Worm (Caenorhabditis elegans): ENCODE results near the gene cids-1.

- TF ChIP-seq nhr-10 (tag; optimal IDR thresholded peaks at IDR 0.05) = no peak
- no peak for TF ChIP-seq ztf-11 (tag; optimal IDR thresholded peaks at IDR 0.05)
- TF ChIP-seq aly-2 (tag; optimal IDR thresholded peaks at IDR 0.05) = no peak
- TF ChIP-seq madf-9 (GFP tag; conservative IDR thresholded peaks at IDR 0.05) = no peak
- no peak for TF ChIP-seq nhr-42 (GFP tag; IDR thresholded peaks at IDR 0.05)
- no peak for TF ChIP-seq nhr-11 (tag; optimal IDR thresholded peaks at IDR 0.05)
- no peak for TF ChIP-seq ama-1 (optimal IDR thresholded peaks at IDR 0.05)
- TF ChIP-seq D1046.2 (GFP tag; IDR thresholded peaks at IDR 0.05) = no peak
- no peak for TF ChIP-seq unc-62 (GFP tag; optimal IDR thresholded peaks at IDR 0.05 in 1 of 2)
- no peak for TF ChIP-seq unc-62 (tag; optimal IDR thresholded peaks at IDR 0.05)
- no peak for TF ChIP-seq tag-97 (GFP tag; IDR thresholded peaks at IDR 0.05)
- no peak for TF ChIP-seq sdz-12 (GFP tag; optimal IDR thresholded peaks at IDR 0.05)
- TF ChIP-seq skn-1 (tag; optimal IDR thresholded peaks at IDR 0.05) = no peak
- TF ChIP-seq nhr-77 (tag; optimal IDR thresholded peaks at IDR 0.05) = no peak
These were observed 5.1 kb downstream of the cids-1 start, which contains the start of the genes C02F5.10 and C02F5.2 for ce11 chrIII:8249381-8249780.
